Worm (Caenorhabditis elegans): ENCODE results near the gene kel-3.

ce11 chrIII:13474482-13474881, 9.9 kb downstream of the kel-3 start:
- TF ChIP-seq mdl-1 (tag; optimal IDR thresholded peaks at IDR 0.05) = no peak
- TF ChIP-seq Y75B8A.6 (GFP tag; IDR thresholded peaks at IDR 0.05) = no peak
- TF ChIP-seq skn-1 (tag; optimal IDR thresholded peaks at IDR 0.05) = no peak
- no peak for TF ChIP-seq lsy-2 (tag; optimal IDR thresholded peaks at IDR 0.05)
- no peak for TF ChIP-seq ztf-11 (tag; optimal IDR thresholded peaks at IDR 0.05)
- TF ChIP-seq fkh-10 (GFP tag; optimal IDR thresholded peaks at IDR 0.05) = no peak
- no peak for TF ChIP-seq nhr-237 (tag; optimal IDR thresholded peaks at IDR 0.05)
- TF ChIP-seq nhr-77 (tag; optimal IDR thresholded peaks at IDR 0.05) = no peak
- no peak for TF ChIP-seq dve-1 (tag; optimal IDR thresholded peaks at IDR 0.05; ENCODE audit: insufficient read depth)
- TF ChIP-seq snpc-4 (tag; optimal IDR thresholded peaks at IDR 0.05) = no peak
- no peak for TF ChIP-seq lin-13 (GFP tag; optimal IDR thresholded peaks at IDR 0.05)
- no peak for TF ChIP-seq egl-27 (tag; optimal IDR thresholded peaks at IDR 0.05)
- TF ChIP-seq ceh-20 (GFP tag; IDR thresholded peaks at IDR 0.05) = no peak
- no peak for TF ChIP-seq unc-62 (GFP tag; optimal IDR thresholded peaks at IDR 0.05 in 1 of 2)
- no peak for TF ChIP-seq unc-62 (tag; optimal IDR thresholded peaks at IDR 0.05)

Measured in whole organism, L4 larva.